Worm (Caenorhabditis elegans): Measurements from ENCODE around the gene srtx-1.

DNA sequence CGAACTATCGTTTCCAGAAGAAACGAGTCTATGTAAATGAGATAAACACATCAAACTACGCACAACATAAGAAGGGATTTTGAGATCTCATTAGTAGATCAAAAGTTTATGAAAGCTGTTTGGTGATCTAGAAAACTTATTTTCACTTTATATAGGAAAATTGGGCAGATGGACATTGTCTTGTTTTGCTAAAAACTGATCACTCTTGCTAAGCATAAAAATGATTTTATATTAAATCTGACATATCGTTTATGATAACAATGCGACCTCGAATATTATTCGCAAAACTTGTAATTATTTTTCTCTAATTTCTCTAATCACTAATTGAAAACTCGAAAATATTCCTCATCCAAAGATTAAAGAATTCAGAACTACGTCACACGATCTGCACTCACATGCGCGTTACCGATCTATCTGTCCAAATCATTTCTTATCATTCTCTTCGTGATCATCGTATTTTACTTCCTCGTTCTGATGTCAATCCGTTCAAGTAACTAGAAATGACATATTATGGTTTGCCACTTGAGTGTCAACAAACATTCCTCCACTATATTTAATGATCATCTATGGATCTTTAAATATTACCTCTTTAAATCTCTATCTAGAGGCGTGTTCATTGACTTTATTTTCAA, 48.9 kb downstream of the srtx-1 start, which contains the start of gene F55G1.7:
- TF ChIP-seq nhr-12 (tag; optimal IDR thresholded peaks at IDR 0.05) (no peak), elt-3 (tag; optimal IDR thresholded peaks at IDR 0.05) (no peak)

Measured in whole organism, mixed stage, embryonic.